Fruit fly (Drosophila melanogaster) whole organism, wandering third instar larva: ENCODE measurements around the gene Osi18.

Source experiments
- CrebA ChIP-seq: fragments of 200-800 bp; sonication (Bioruptor generic); optimal IDR thresholded peaks from 2 replicates; lab custom pipeline; 2016; ENCODE audit warnings: missing biosample characterization, mild to moderate bottlenecking, missing genetic modification characterization, borderline replicate concordance
- Dfd ChIP-seq: fragments of >200 bp; optimal IDR thresholded peaks from 2 replicates; lab custom pipeline; 2017; ENCODE audit warnings: missing biosample characterization, missing genetic modification characterization
- Dif ChIP-seq: fragments of 200-275, 200-300 bp; sonication (Bioruptor generic); optimal IDR thresholded peaks from 2 replicates; lab custom pipeline; 2018; ENCODE audit warnings: missing biosample characterization, missing genetic modification characterization; ENCODE audit not compliant: partially characterized antibody
- GATAd ChIP-seq: sonication (Bioruptor generic); optimal IDR thresholded peaks from 2 replicates; lab custom pipeline; 2016; ENCODE audit warnings: missing biosample characterization, missing genetic modification characterization
- HLH106 ChIP-seq: fragments of 200-800 bp; optimal IDR thresholded peaks from 3 replicates; lab custom pipeline; 2019; ENCODE audit warnings: missing biosample characterization, mild to moderate bottlenecking, missing genetic modification characterization, moderate library complexity
- Hr78 ChIP-seq: fragments of >200 bp; optimal IDR thresholded peaks from 2 replicates; lab custom pipeline; 2017; ENCODE audit warnings: missing biosample characterization, missing genetic modification characterization
- Hr83 ChIP-seq: fragments of 200-300 bp; sonication (Bioruptor generic); optimal IDR thresholded peaks from 2 replicates; lab custom pipeline; 2016; ENCODE audit warnings: missing biosample characterization, mild to moderate bottlenecking, missing genetic modification characterization, moderate library complexity; ENCODE audit not compliant: poor library complexity, severe bottlenecking
- N ChIP-seq: fragments of >200 bp; optimal IDR thresholded peaks from 2 replicates; lab custom pipeline; 2018; ENCODE audit warnings: missing biosample characterization, missing external identifiers, missing genetic modification characterization
- Sp1 ChIP-seq: fragments of 200-800 bp; sonication (Bioruptor generic); optimal IDR thresholded peaks from 3 replicates; lab custom pipeline; 2019; ENCODE audit warnings: missing biosample characterization, mild to moderate bottlenecking, missing genetic modification characterization, moderate library complexity
- Vsx2 ChIP-seq: fragments of 200-300, 225-300 bp; sonication (Bioruptor generic); optimal IDR thresholded peaks from 2 replicates; lab custom pipeline; 2018; ENCODE audit warnings: missing biosample characterization, missing genetic modification characterization; ENCODE audit not compliant: partially characterized antibody
- ey ChIP-seq: fragments of 200-800 bp; sonication (Bioruptor generic); optimal IDR thresholded peaks from 2 replicates; lab custom pipeline; 2016; ENCODE audit warnings: missing biosample characterization, missing genetic modification characterization
- jim ChIP-seq: fragments of 175-275, 200-325 bp; sonication (Bioruptor generic); optimal IDR thresholded peaks from 2 replicates; lab custom pipeline; 2016; ENCODE audit warnings: missing biosample characterization, mild to moderate bottlenecking, missing genetic modification characterization
- psq ChIP-seq: fragments of 200-800 bp; sonication (Bioruptor generic); optimal IDR thresholded peaks from 3 replicates; lab custom pipeline; 2017; ENCODE audit warnings: missing biosample characterization, mild to moderate bottlenecking, missing genetic modification characterization, moderate library complexity
- sage ChIP-seq: fragments of 200-800 bp; sonication (Bioruptor generic); optimal IDR thresholded peaks from 2 replicates; lab custom pipeline; 2016; ENCODE audit warnings: missing biosample characterization, mild to moderate bottlenecking, missing genetic modification characterization

- no peak for TF ChIP-seq ey (GFP tag; lab: Kevin White, UChicago)
- no peak for TF ChIP-seq HLH106
- no peak for TF ChIP-seq Sp1 (GFP tag; lab: Kevin White, UChicago)
- no peak for TF ChIP-seq N (GFP tag; lab: Kevin White, UChicago)
- TF ChIP-seq psq (GFP tag; lab: Kevin White, UChicago): no peak
- no peak for TF ChIP-seq Dif (GFP tag; lab: Kevin White, UChicago)
- TF ChIP-seq Dfd (GFP tag; lab: Kevin White, UChicago): no peak
- TF ChIP-seq GATAd (GFP tag; lab: Kevin White, UChicago): no peak
- TF ChIP-seq CrebA (GFP tag; lab: Kevin White, UChicago): no peak
- TF ChIP-seq Hr83 (GFP tag; lab: Kevin White, UChicago): no peak
- no peak for TF ChIP-seq Hr78 (GFP tag; lab: Kevin White, UChicago)
- no peak for TF ChIP-seq sage (GFP tag; lab: Kevin White, UChicago)
- TF ChIP-seq jim (GFP tag; lab: Kevin White, UChicago): no peak
- TF ChIP-seq Vsx2: no peak
These were observed 11.6 kb downstream of the Osi18 start, which contains the start of gene CG17917 for dm6 chr3R:6341668-6342067.
